Fruit fly (Drosophila melanogaster): ENCODE data around the gene CG6271.

The CG6271 gene

DNA sequence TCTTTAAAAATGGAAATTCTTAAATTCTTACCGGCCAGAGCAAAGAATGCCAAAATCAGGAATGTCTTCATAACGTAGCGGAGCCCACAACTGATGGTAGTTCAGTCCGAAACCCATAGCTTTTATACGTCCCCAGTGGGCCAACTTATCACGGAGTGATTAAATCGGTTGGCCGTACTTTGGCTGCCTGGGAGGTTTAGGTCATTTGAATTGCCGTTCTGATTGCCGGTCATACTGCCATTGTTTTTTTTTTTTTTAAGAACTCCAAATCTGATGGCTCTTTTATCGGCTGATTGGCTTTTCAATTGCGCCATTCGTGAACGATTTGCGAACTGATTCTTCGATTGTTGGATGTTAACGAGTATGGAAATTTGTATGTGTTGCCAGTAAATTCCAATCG is 2.8 kb downstream of the CG6271 start, which contains the start of gene CG6277:
TSS of gene CG6277 (minus strand) at position 101 of the 400 bp plus-strand sequence.
- TF ChIP-seq sr (GFP tag; IDR thresholded peaks at IDR 0.05) (no peak), gfzf (GFP tag; optimal IDR thresholded peaks at IDR 0.05) (no peak), CG13424 (tag; optimal IDR thresholded peaks at IDR 0.05) (no peak), Nf-YB (GFP tag; optimal IDR thresholded peaks at IDR 0.05) (no peak), CG2129 (GFP tag; IDR thresholded peaks at IDR 0.05; ENCODE audit: partially characterized antibody) (no peak), Atf3 (GFP tag; optimal IDR thresholded peaks at IDR 0.05) (no peak), sug (tag; optimal IDR thresholded peaks at IDR 0.05) (peak; percentile 68), CG6683 (GFP tag; optimal IDR thresholded peaks at IDR 0.05) (no peak)

DNA sequence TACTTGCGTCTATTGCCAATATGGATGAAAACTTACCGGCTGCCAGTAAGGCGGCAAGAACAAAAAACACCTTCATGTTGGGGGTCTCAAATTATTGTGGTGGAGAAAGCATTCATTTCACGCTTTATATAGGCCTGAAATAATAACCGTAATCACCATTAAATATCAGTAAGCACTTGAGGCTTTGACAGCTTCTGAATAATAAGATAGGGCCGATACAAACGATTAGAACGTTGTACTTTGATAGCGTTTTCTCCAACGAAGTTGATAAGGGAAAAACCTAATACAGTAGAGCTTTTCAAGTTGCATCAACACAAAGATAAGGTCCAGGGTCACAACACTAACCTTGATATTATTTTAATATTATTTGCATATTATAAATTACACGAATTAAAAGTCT is 4.6 kb downstream of the CG6271 start, which contains the start of gene CG6283:
TSS of gene CG6283 (minus strand) at position 101 of the 400 bp plus-strand sequence.
- TF ChIP-seq sug (tag; optimal IDR thresholded peaks at IDR 0.05): peak; percentile 28
- TF ChIP-seq B-H2 (GFP tag; optimal IDR thresholded peaks at IDR 0.05): no peak

DNA sequence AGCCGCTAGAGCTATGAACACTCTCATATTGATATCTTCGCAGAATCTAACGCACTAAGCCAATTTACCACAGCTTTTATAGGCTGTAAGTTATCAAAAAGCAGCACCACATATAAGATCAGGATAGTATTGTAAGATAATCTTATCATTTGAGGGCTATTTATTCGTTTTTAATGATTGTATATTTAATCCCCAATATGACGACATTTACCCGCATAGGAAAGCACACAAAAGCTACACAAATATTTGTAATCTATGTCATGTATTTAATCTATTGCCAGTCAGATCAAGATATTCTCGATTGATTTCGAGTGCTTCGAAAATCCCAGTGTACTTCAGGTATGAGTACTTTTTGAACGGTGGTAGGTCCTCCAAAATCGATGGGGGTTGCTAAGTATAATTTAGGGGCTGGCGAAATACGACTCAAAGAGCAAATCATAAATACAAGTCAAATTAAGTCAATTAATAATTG is 6.2 kb downstream of the CG6271 start, which contains the start of gene CG17191:
TSS of gene CG17191 (minus strand) at position 51 of the 472 bp plus-strand sequence.
- TF ChIP-seq CG4707 (GFP tag; optimal IDR thresholded peaks at IDR 0.05) (no peak), Bgb (GFP tag; IDR thresholded peaks at IDR 0.05; ENCODE audit: partially characterized antibody) (no peak), exex (tag; optimal IDR thresholded peaks at IDR 0.05) (peak; percentile 90), sug (tag; optimal IDR thresholded peaks at IDR 0.05) (peak; percentile 85), CG18599 (GFP tag; optimal IDR thresholded peaks at IDR 0.05) (peak; percentile 23), sd (tag; optimal IDR thresholded peaks at IDR 0.05) (peak; percentile 71), kay (GFP tag; optimal IDR thresholded peaks at IDR 0.05) (no peak), CG17802 (tag; optimal IDR thresholded peaks at IDR 0.05) (no peak), vnd (GFP tag; IDR thresholded peaks at IDR 0.05; ENCODE audit: partially characterized antibody) (0 out of 3 replicates have a peak, but pooled peaks have one; percentile 11), CG34376 (GFP tag; optimal IDR thresholded peaks at IDR 0.05) (peak; percentile 64), grn (GFP tag; optimal IDR thresholded peaks at IDR 0.05) (peak; percentile 76), ab (GFP tag; optimal IDR thresholded peaks at IDR 0.05) (no peak), Hey (tag; optimal IDR thresholded peaks at IDR 0.05) (peak; percentile 45)

DNA sequence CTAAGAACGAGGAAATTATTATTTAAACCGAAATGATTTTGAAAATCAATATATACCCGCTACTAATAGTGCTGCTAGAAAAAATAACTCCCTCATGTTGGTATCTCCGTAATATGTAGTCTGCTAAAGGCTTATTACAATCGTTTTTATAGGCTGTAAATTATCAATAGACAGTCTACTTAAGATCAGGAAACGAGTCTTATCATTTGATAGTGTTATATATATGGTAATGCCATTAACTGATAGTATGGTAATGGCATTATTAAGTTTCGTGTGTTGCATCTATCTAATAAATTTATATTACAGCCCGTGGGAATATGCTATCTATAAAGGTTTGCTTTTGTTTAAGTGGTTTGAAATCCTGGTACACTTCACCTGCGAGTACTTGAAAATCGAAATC is 7.7 kb downstream of the CG6271 start, which contains the start of gene CG17192:
TSS of gene CG17192 (minus strand) at position 101 of the 400 bp plus-strand sequence.
- TF ChIP-seq bowl (GFP tag; IDR thresholded peaks at IDR 0.05) (no peak), exex (tag; optimal IDR thresholded peaks at IDR 0.05) (peak; percentile 34), CG30020 (tag; optimal IDR thresholded peaks at IDR 0.05) (no peak)

DNA sequence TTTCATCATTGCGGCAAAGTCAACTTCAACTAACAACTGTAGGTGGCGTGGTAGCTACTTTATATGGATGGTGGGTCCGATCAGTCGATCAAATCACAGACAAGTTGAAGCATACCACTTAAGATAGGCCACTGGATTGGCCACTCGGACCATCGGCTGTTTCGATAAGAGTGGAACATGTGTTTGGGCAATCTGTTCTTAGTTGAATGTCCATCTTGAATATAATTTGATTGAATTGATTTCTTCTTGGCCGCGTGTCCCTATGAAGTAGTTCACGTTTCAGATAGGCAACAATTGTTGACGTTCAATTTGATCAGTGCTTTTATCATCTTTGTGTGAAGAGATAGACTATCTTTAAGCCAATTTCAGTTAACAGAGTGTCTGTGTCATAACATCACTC is 18.9 kb downstream of the CG6271 start, which contains the start of gene CG6295:
TSS of gene CG6295 (minus strand) at position 34 of the 400 bp plus-strand sequence.
- TF ChIP-seq cato (GFP tag; optimal IDR thresholded peaks at IDR 0.05; ENCODE audit: borderline replicate concordance): no peak
- TF ChIP-seq CG4707 (GFP tag; optimal IDR thresholded peaks at IDR 0.05): no peak
- peak; percentile 74 for TF ChIP-seq Hey (tag; optimal IDR thresholded peaks at IDR 0.05)
- TF ChIP-seq CG15514 (GFP tag; optimal IDR thresholded peaks at IDR 0.05): no peak
- peak; percentile 47 for TF ChIP-seq exex (tag; optimal IDR thresholded peaks at IDR 0.05)
- TF ChIP-seq cwo (GFP tag; optimal IDR thresholded peaks at IDR 0.05): peak; percentile 69
- TF ChIP-seq grn (GFP tag; optimal IDR thresholded peaks at IDR 0.05): peak; percentile 24

DNA sequence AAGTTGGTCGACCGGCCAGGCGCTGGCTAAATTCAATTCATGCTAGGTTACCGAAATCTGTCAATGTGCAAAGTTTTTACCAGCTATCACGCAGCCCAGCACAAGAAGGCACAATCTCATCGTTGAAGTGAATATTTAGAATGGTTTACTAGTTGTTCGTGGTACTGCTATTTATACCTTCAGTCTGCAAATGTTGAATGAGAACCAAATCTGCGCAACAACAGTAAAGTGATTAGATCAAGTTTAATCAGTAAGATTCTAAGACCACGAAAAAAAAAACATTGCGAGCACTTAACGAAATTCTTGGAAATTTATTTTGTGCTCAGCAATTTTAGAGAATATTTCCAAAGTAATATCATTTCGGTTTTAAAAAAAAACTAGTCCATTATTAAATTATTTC is 20.6 kb downstream of the CG6271 start, which contains the start of gene CG6296:
TSS of gene CG6296 (minus strand) at position 132 of the 400 bp plus-strand sequence.
- TF ChIP-seq exex (tag; optimal IDR thresholded peaks at IDR 0.05) (peak; percentile 64), CG10147 (GFP tag; optimal IDR thresholded peaks at IDR 0.05) (no peak), GATAe (GFP tag; conservative IDR thresholded peaks at IDR 0.05) (peak; percentile 52), eyg (GFP tag; optimal IDR thresholded peaks at IDR 0.05) (no peak)
